Fruit fly (Drosophila melanogaster) S2 (cell line): ENCODE results near the gene janA.

Experiments used
- CG8478 ChIP-seq: fragments of >200 bp; optimal IDR thresholded peaks from 2 replicates; lab custom pipeline; 2018
- CTCF ChIP-seq, 2 experiments: fragments of >200 bp; optimal IDR thresholded peaks; 2 replicates each; lab custom pipeline; 2018

- TF ChIP-seq CG8478 (lab: Kevin White, UChicago) (no peak), CTCF (optimal IDR thresholded peaks at IDR 0.05; lab: Kevin White, UChicago) (no peak)
Measured at dm6 chr3R:30037630-30038029, 1.7 kb downstream of the janA start, which contains the start of gene ocn.
